Fruit fly (Drosophila melanogaster) whole organism, embryonic: ENCODE results near the gene CG17839.
A peak's percentile ranks its signal among the peaks of the same experiment; 100 is the strongest.

Experiments
- B-H1 ChIP-seq: fragments of 200-800 bp; sonication (Bioruptor generic); IDR thresholded peaks from 3 replicates; pipeline ENCODE4 v1.3.6; 2022; ENCODE audit warnings: missing biosample characterization, missing genetic modification characterization
- CG10979 ChIP-seq: fragments of 200-800 bp; sonication (Bioruptor generic); optimal IDR thresholded peaks from 2 replicates; lab custom pipeline; 2018; ENCODE audit warnings: missing biosample characterization, mild to moderate bottlenecking, missing genetic modification characterization, moderate library complexity
- CG12299 ChIP-seq: fragments of 200-800 bp; sonication (Bioruptor generic); optimal IDR thresholded peaks from 2 replicates; lab custom pipeline; 2018; ENCODE audit warnings: missing biosample characterization, mild to moderate bottlenecking, missing genetic modification characterization
- CG1233 ChIP-seq: fragments of 200-800 bp; sonication (Bioruptor generic); optimal IDR thresholded peaks from 4 replicates; lab custom pipeline; 2018; ENCODE audit warnings: missing biosample characterization, mild to moderate bottlenecking, missing genetic modification characterization
- CG14441 ChIP-seq: fragments of 200-800 bp; sonication (Bioruptor generic); IDR thresholded peaks from 2 replicates; pipeline ENCODE4 v1.3.6; 2022; ENCODE audit warnings: missing biosample characterization, missing genetic modification characterization
- CG14667 ChIP-seq: fragments of 200-800 bp; sonication (Bioruptor generic); IDR thresholded peaks from 2 replicates; pipeline ENCODE4 v1.3.6; 2022; ENCODE audit warnings: missing biosample characterization, missing genetic modification characterization
- CG14860 ChIP-seq: fragments of 200-800 bp; sonication (Bioruptor generic); IDR thresholded peaks from 3 replicates; pipeline ENCODE4 v1.3.6; 2022; ENCODE audit warnings: missing biosample characterization, missing genetic modification characterization; ENCODE audit not compliant: partially characterized antibody
- CG17385 ChIP-seq: fragments of 200-800 bp; sonication (Bioruptor generic); optimal IDR thresholded peaks from 3 replicates; lab custom pipeline; 2018; ENCODE audit warnings: missing biosample characterization, mild to moderate bottlenecking, missing genetic modification characterization
- CG18011 ChIP-seq: fragments of 200-800 bp; sonication (Bioruptor generic); optimal IDR thresholded peaks from 2 replicates; lab custom pipeline; 2017; ENCODE audit warnings: missing biosample characterization, missing genetic modification characterization, mild to moderate bottlenecking, moderate library complexity, missing genotype
- CG2875 ChIP-seq: fragments of 200-800 bp; sonication (Bioruptor generic); optimal IDR thresholded peaks from 2 replicates; lab custom pipeline; 2017; ENCODE audit warnings: missing biosample characterization, mild to moderate bottlenecking, missing genetic modification characterization, missing genetic modification reagents
- CG31388 ChIP-seq: fragments of 200-800 bp; sonication (Bioruptor generic); optimal IDR thresholded peaks from 2 replicates; lab custom pipeline; 2016; ENCODE audit warnings: missing biosample characterization, missing genetic modification characterization
- CG3995 ChIP-seq: fragments of 200-800 bp; sonication (Bioruptor generic); optimal IDR thresholded peaks from 3 replicates; lab custom pipeline; 2016; ENCODE audit warnings: missing biosample characterization, missing genetic modification characterization
- CG4282 ChIP-seq: fragments of 200-800 bp; sonication (Bioruptor generic); optimal IDR thresholded peaks from 2 replicates; lab custom pipeline; 2016; ENCODE audit warnings: missing biosample characterization, missing genetic modification characterization
- CG4820 ChIP-seq: fragments of 200-800 bp; sonication (Bioruptor generic); optimal IDR thresholded peaks from 3 replicates; lab custom pipeline; 2016; ENCODE audit warnings: missing biosample characterization, missing genetic modification characterization
- CG4854 ChIP-seq: fragments of 200-800 bp; sonication (Bioruptor generic); optimal IDR thresholded peaks from 2 replicates; lab custom pipeline; 2016; ENCODE audit warnings: missing biosample characterization, missing genetic modification characterization, inconsistent platforms
- CG7963 ChIP-seq: fragments of 200-800 bp; sonication (Bioruptor generic); IDR thresholded peaks from 3 replicates; pipeline ENCODE4 v1.3.6; 2022; ENCODE audit warnings: missing biosample characterization, missing genetic modification characterization; ENCODE audit not compliant: partially characterized antibody
- CG8388 ChIP-seq: fragments of 200-800 bp; sonication (Bioruptor generic); optimal IDR thresholded peaks from 2 replicates; lab custom pipeline; 2019; ENCODE audit warnings: missing biosample characterization, mild to moderate bottlenecking, missing genetic modification characterization, moderate library complexity
- CG9817 ChIP-seq: fragments of 200-800 bp; sonication (Bioruptor generic); optimal IDR thresholded peaks from 2 replicates; lab custom pipeline; 2018; ENCODE audit warnings: missing biosample characterization, mild to moderate bottlenecking, missing genetic modification characterization, moderate library complexity
- CG9876 ChIP-seq: fragments of 200-800 bp; sonication (Bioruptor generic); optimal IDR thresholded peaks from 2 replicates; lab custom pipeline; 2016; ENCODE audit warnings: missing biosample characterization, missing genetic modification characterization
- Dref ChIP-seq: fragments of 200-800 bp; sonication (Bioruptor generic); IDR thresholded peaks from 2 replicates; pipeline ENCODE4 v1.3.6; 2022; ENCODE audit warnings: missing biosample characterization, missing genetic modification characterization
- E2f1 ChIP-seq: fragments of 200-800 bp; sonication (Bioruptor generic); IDR thresholded peaks from 2 replicates; pipeline ENCODE4 v1.3.6; 2022; ENCODE audit warnings: missing biosample characterization, missing genetic modification characterization
- HHEX ChIP-seq: fragments of 200-800 bp; sonication (Bioruptor generic); optimal IDR thresholded peaks from 3 replicates; lab custom pipeline; 2017; ENCODE audit warnings: missing biosample characterization, mild to moderate bottlenecking, missing genetic modification characterization, missing genetic modification reagents
- Hmx ChIP-seq: fragments of 200-800 bp; sonication (Bioruptor generic); optimal IDR thresholded peaks from 2 replicates; lab custom pipeline; 2016; ENCODE audit warnings: missing biosample characterization, missing genetic modification characterization
- Hr51 ChIP-seq, 2 experiments: fragments of 200-800 bp; sonication (Bioruptor generic); optimal IDR thresholded peaks; 2 replicates in 1 of 2; 3 replicates in 1 of 2; lab custom pipeline; 2016 to 2018; ENCODE audit warnings: missing biosample characterization in 2 of 2, missing genetic modification characterization in 2 of 2, mild to moderate bottlenecking in 1 of 2, moderate library complexity in 1 of 2
- Lpt ChIP-seq: fragments of >200 bp; optimal IDR thresholded peaks from 2 replicates; lab custom pipeline; 2018; ENCODE audit warnings: missing biosample characterization, missing genetic modification characterization
- MESR4 ChIP-seq: fragments of 200-800 bp; sonication (Bioruptor generic); optimal IDR thresholded peaks from 2 replicates; lab custom pipeline; 2018; ENCODE audit warnings: missing biosample characterization, mild to moderate bottlenecking, missing genetic modification characterization, moderate library complexity
- NK7.1 ChIP-seq: fragments of 200-800 bp; sonication (Bioruptor generic); optimal IDR thresholded peaks from 3 replicates; lab custom pipeline; 2016; ENCODE audit warnings: missing biosample characterization, missing genetic modification characterization
- Sox100B ChIP-seq: fragments of 200-800 bp; sonication (Bioruptor generic); optimal IDR thresholded peaks from 3 replicates; lab custom pipeline; 2018; ENCODE audit warnings: missing biosample characterization, mild to moderate bottlenecking, missing genetic modification characterization
- Ssrp ChIP-seq: fragments of 200-800 bp; sonication (Bioruptor generic); optimal IDR thresholded peaks from 2 replicates; lab custom pipeline; 2018; ENCODE audit warnings: missing biosample characterization, mild to moderate bottlenecking, missing genetic modification characterization, moderate library complexity
- bcd ChIP-seq: fragments of 200-800 bp; sonication (Bioruptor generic); optimal IDR thresholded peaks from 2 replicates; lab custom pipeline; 2017; ENCODE audit warnings: missing biosample characterization, mild to moderate bottlenecking, missing genetic modification characterization
- cg ChIP-seq: fragments of 200-800 bp; sonication (Bioruptor generic); optimal IDR thresholded peaks from 3 replicates; lab custom pipeline; 2019; ENCODE audit warnings: missing biosample characterization, mild to moderate bottlenecking, missing genetic modification characterization, moderate library complexity
- danr ChIP-seq: fragments of 200-800 bp; sonication (Bioruptor generic); IDR thresholded peaks from 2 replicates; pipeline ENCODE4 v1.3.6; 2022; ENCODE audit warnings: missing biosample characterization, missing genetic modification characterization
- dm ChIP-seq: fragments of 200-800 bp; sonication (Bioruptor generic); optimal IDR thresholded peaks from 3 replicates; lab custom pipeline; 2016; ENCODE audit warnings: missing biosample characterization, missing genetic modification characterization
- dmrt11E ChIP-seq: fragments of 200-800 bp; sonication (Bioruptor generic); optimal IDR thresholded peaks from 3 replicates; lab custom pipeline; 2018; ENCODE audit warnings: missing biosample characterization, mild to moderate bottlenecking, missing genetic modification characterization, moderate library complexity
- fd96Cb ChIP-seq: fragments of 200-800 bp; sonication (Bioruptor generic); optimal IDR thresholded peaks from 2 replicates; lab custom pipeline; 2018; ENCODE audit warnings: missing biosample characterization, mild to moderate bottlenecking, missing genetic modification characterization, moderate library complexity
- hb ChIP-seq: fragments of 200-800 bp; sonication (Bioruptor generic); IDR thresholded peaks from 3 replicates; pipeline ENCODE4 v1.3.6; 2022; ENCODE audit warnings: missing biosample characterization, missing genetic modification characterization; ENCODE audit not compliant: partially characterized antibody
- hkb ChIP-seq, 2 experiments: fragments of 200-800 bp in 1 of 2; fragments of >200 bp in 1 of 2; sonication (Bioruptor generic) in 1 of 2; IDR thresholded peaks in 1 of 2; optimal IDR thresholded peaks in 1 of 2; 2 replicates each; pipeline versions ENCODE4 v1.3.6 to Lab custom; 2017 to 2022; ENCODE audit warnings: missing biosample characterization in 1 of 2, missing genetic modification characterization in 1 of 2
- inv ChIP-seq: fragments of 200-800 bp; sonication (Bioruptor generic); IDR thresholded peaks from 2 replicates; pipeline ENCODE4 v1.3.6; 2022; ENCODE audit warnings: missing biosample characterization, missing genetic modification characterization; ENCODE audit not compliant: partially characterized antibody
- jing ChIP-seq: fragments of 200-800 bp; sonication (Bioruptor generic); optimal IDR thresholded peaks from 2 replicates; lab custom pipeline; 2018; ENCODE audit warnings: missing biosample characterization, mild to moderate bottlenecking, missing genetic modification characterization
- kay ChIP-seq: fragments of 200-800 bp; sonication (Bioruptor generic); optimal IDR thresholded peaks from 2 replicates; lab custom pipeline; 2016; ENCODE audit warnings: missing biosample characterization, missing genetic modification characterization
- nom ChIP-seq: fragments of 200-800 bp; sonication (Bioruptor generic); optimal IDR thresholded peaks from 2 replicates; lab custom pipeline; 2017; ENCODE audit warnings: missing biosample characterization, missing genetic modification characterization, mild to moderate bottlenecking, moderate library complexity, missing genetic modification reagents
- ranshi ChIP-seq: fragments of 200-800 bp; sonication (Bioruptor generic); IDR thresholded peaks from 2 replicates; pipeline ENCODE4 v1.3.6; 2022; ENCODE audit warnings: missing biosample characterization, missing genetic modification characterization
- ro ChIP-seq: fragments of 200-800 bp; sonication (Bioruptor generic); IDR thresholded peaks from 2 replicates; pipeline ENCODE4 v1.3.6; 2022; ENCODE audit warnings: missing biosample characterization, missing genetic modification characterization
- sc ChIP-seq, 3 experiments: fragments of >200 bp in 2 of 3; fragments of 200-800 bp in 1 of 3; sonication (Bioruptor generic) in 1 of 3; optimal IDR thresholded peaks; 2 replicates in 2 of 3; 3 replicates in 1 of 3; lab custom pipeline; 2017; ENCODE audit warnings: mild to moderate bottlenecking in 1 of 3, missing biosample characterization in 1 of 3, missing genetic modification characterization in 1 of 3, missing genetic modification reagents in 1 of 3
- sd ChIP-seq: fragments of 200-800 bp; sonication (Bioruptor generic); optimal IDR thresholded peaks from 3 replicates; lab custom pipeline; 2018; ENCODE audit warnings: missing biosample characterization, mild to moderate bottlenecking, missing genetic modification characterization, moderate library complexity
- sens ChIP-seq: fragments of 200-800 bp; sonication (Bioruptor generic); peaks from one replicate; lab custom pipeline; 2016; ENCODE audit warnings: missing biosample characterization, missing genetic modification characterization

Gene CG17839

dm6 chr3L:14775711-14776660 is 28.9 kb upstream of the CG17839 start, which contains the start of gene mop (continued):
- TF ChIP-seq Hmx (GFP tag; lab: Kevin White, UChicago) (no peak), sc (optimal IDR thresholded peaks at IDR 0.05; lab: Kevin White, UChicago) (no peak), sc (GFP tag; optimal IDR thresholded peaks at IDR 0.05; lab: Kevin White, UChicago) (no peak), ro (no peak), nom (no peak), kay (GFP tag; lab: Kevin White, UChicago) (no peak), Dref (no peak), CG10979 (tag; lab: Kevin White, UChicago) (peak; percentile 43), danr (0 out of 2 replicates have a peak, but pooled peaks have one; percentile 32), CG14667 (GFP tag; lab: Robert Waterston, UW) (peak; percentile 36; the same call in 1 of the 2 replicates), CG4820 (GFP tag; lab: Kevin White, UChicago) (peak; percentile 16), hkb (optimal IDR thresholded peaks at IDR 0.05; lab: Kevin White, UChicago) (no peak), hkb (GFP tag; IDR thresholded peaks at IDR 0.05; lab: Robert Waterston, UW) (peak; percentile 62; the same call in 1 of the 2 replicates), CG1233 (GFP tag; lab: Kevin White, UChicago) (no peak), HHEX (GFP tag; lab: Kevin White, UChicago) (no peak), sens (GFP tag; lab: Kevin White, UChicago) (peak; percentile 60), NK7.1 (GFP tag; lab: Kevin White, UChicago) (peak; percentile 17), fd96Cb (tag; lab: Kevin White, UChicago) (no peak), sd (tag; lab: Kevin White, UChicago) (no peak), CG18011 (GFP tag; lab: Kevin White, UChicago) (no peak), CG4282 (GFP tag; lab: Kevin White, UChicago) (no peak), dm (GFP tag; lab: Kevin White, UChicago) (no peak), CG17385 (GFP tag; lab: Kevin White, UChicago) (no peak), CG4854 (GFP tag; lab: Kevin White, UChicago) (no peak), dmrt11E (peak; percentile 35), B-H1 (GFP tag; lab: Robert Waterston, UW) (peak; percentile 36; the same call in 2 of the 3 replicates), CG31388 (GFP tag; lab: Kevin White, UChicago) (no peak), Sox100B (GFP tag; lab: Kevin White, UChicago) (no peak), E2f1 (GFP tag; lab: Robert Waterston, UW) (peak; percentile 41), Lpt (no peak), MESR4 (GFP tag; lab: Kevin White, UChicago) (peak; percentile 93), Ssrp (peak; percentile 32), CG9876 (GFP tag; lab: Kevin White, UChicago) (no peak), CG14441 (GFP tag; lab: Robert Waterston, UW) (peak; percentile 63), cg (GFP tag; lab: Kevin White, UChicago) (no peak), CG8388 (GFP tag; lab: Kevin White, UChicago) (peak; percentile 10), jing (GFP tag; lab: Kevin White, UChicago) (no peak), bcd (no peak), Hr51 (GFP tag; optimal IDR thresholded peaks at IDR 0.05; lab: Kevin White, UChicago) (no peak), ranshi (peak; percentile 35; the same call in 1 of the 2 replicates), CG2875 (GFP tag; lab: Kevin White, UChicago) (no peak), hb (GFP tag; lab: Robert Waterston, UW) (no peak), CG3995 (GFP tag; lab: Kevin White, UChicago) (peak; percentile 13), inv (GFP tag; lab: Robert Waterston, UW) (peak; percentile 40; the same call in 1 of the 2 replicates), CG9817 (tag; lab: Kevin White, UChicago) (peak; percentile 2), CG14860 (GFP tag; lab: Robert Waterston, UW) (peak; percentile 21; the same call in 1 of the 3 replicates), CG12299 (tag; lab: Kevin White, UChicago) (no peak), CG7963 (GFP tag; lab: Robert Waterston, UW) (no peak)
